Fruit fly (Drosophila melanogaster) whole organism, pupa: ENCODE results near the gene CG6511.

ENCODE experiments used
- CG10348 ChIP-seq: fragments of 200-800 bp; sonication (Bioruptor generic); IDR thresholded peaks from 2 replicates; pipeline ENCODE4 v1.3.6; 2022; ENCODE audit warnings: missing biosample characterization, missing genetic modification characterization
- CG12605 ChIP-seq: fragments of 200-800 bp; sonication (Bioruptor generic); IDR thresholded peaks from 2 replicates; pipeline ENCODE4 v1.3.6; 2022; ENCODE audit warnings: missing biosample characterization, missing genetic modification characterization
- CG13204 ChIP-seq: fragments of 200-800 bp; sonication (Bioruptor generic); optimal IDR thresholded peaks from 2 replicates; lab custom pipeline; 2018; ENCODE audit warnings: missing biosample characterization, mild to moderate bottlenecking, missing genetic modification characterization, moderate library complexity
- CG14655 ChIP-seq: fragments of 200-800 bp; sonication (Bioruptor generic); optimal IDR thresholded peaks from 3 replicates; lab custom pipeline; 2017; ENCODE audit warnings: mild to moderate bottlenecking, missing biosample characterization, missing genetic modification reagents, missing genetic modification characterization
- CG15710 ChIP-seq: fragments of 200-800 bp; sonication (Bioruptor generic); optimal IDR thresholded peaks from 2 replicates; lab custom pipeline; 2018; ENCODE audit warnings: missing biosample characterization, mild to moderate bottlenecking, missing genetic modification characterization, moderate library complexity
- CG17806 ChIP-seq: fragments of 200-800 bp; sonication (Bioruptor generic); optimal IDR thresholded peaks from 2 replicates; lab custom pipeline; 2018; ENCODE audit warnings: missing biosample characterization, mild to moderate bottlenecking, missing genetic modification characterization, moderate library complexity
- CG32121 ChIP-seq: fragments of 200-800 bp; sonication (Bioruptor generic); IDR thresholded peaks from 2 replicates; pipeline ENCODE4 v1.3.6; 2022; ENCODE audit warnings: missing biosample characterization, missing genetic modification characterization
- CG34367 ChIP-seq: fragments of 200-800 bp; sonication (Bioruptor generic); optimal IDR thresholded peaks from 2 replicates; lab custom pipeline; 2018; ENCODE audit warnings: missing biosample characterization, mild to moderate bottlenecking, missing genetic modification characterization
- CG4496 ChIP-seq: fragments of 200-800 bp; sonication (Bioruptor generic); IDR thresholded peaks from 3 replicates; pipeline ENCODE4 v1.3.6; 2022; ENCODE audit warnings: missing biosample characterization, missing genetic modification characterization
- CG8159 ChIP-seq: fragments of 200-800 bp; sonication (Bioruptor generic); optimal IDR thresholded peaks from 3 replicates; lab custom pipeline; 2018; ENCODE audit warnings: missing biosample characterization, mild to moderate bottlenecking, missing genetic modification characterization, moderate library complexity
- CG8301 ChIP-seq: fragments of 200-800 bp; sonication (Bioruptor generic); optimal IDR thresholded peaks from 2 replicates; lab custom pipeline; 2018; ENCODE audit warnings: missing biosample characterization, mild to moderate bottlenecking, missing genetic modification characterization
- CG9948 ChIP-seq: fragments of 200-800 bp; sonication (Bioruptor generic); optimal IDR thresholded peaks from 2 replicates; lab custom pipeline; 2018; ENCODE audit warnings: missing biosample characterization, mild to moderate bottlenecking, missing genetic modification characterization, moderate library complexity
- D1 ChIP-seq: fragments of 200-800 bp; sonication (Bioruptor generic); optimal IDR thresholded peaks from 2 replicates; lab custom pipeline; 2018; ENCODE audit warnings: missing biosample characterization, mild to moderate bottlenecking, missing genetic modification characterization, moderate library complexity
- EcR ChIP-seq: fragments of 200-800 bp; sonication (Bioruptor generic); optimal IDR thresholded peaks from 3 replicates; lab custom pipeline; 2019; ENCODE audit warnings: missing biosample characterization, missing genetic modification characterization, mild to moderate bottlenecking, moderate library complexity, missing genetic modification reagents
- Ets98B ChIP-seq: fragments of 200-800 bp; sonication (Bioruptor generic); IDR thresholded peaks from 2 replicates; pipeline ENCODE4 v1.3.6; 2022; ENCODE audit warnings: missing biosample characterization, missing genetic modification characterization
- Pif1A ChIP-seq: fragments of 200-800 bp; sonication (Bioruptor generic); optimal IDR thresholded peaks from 3 replicates; lab custom pipeline; 2016; ENCODE audit warnings: missing biosample characterization, missing genetic modification characterization
- Pif1B ChIP-seq: fragments of 200-800 bp; sonication (Bioruptor generic); optimal IDR thresholded peaks from 3 replicates; lab custom pipeline; 2016; ENCODE audit warnings: missing biosample characterization, missing genetic modification characterization
- Snoo ChIP-seq: fragments of 200-800 bp; sonication (Bioruptor generic); optimal IDR thresholded peaks from 3 replicates; lab custom pipeline; 2017; ENCODE audit warnings: missing biosample characterization, mild to moderate bottlenecking, missing genetic modification characterization, inconsistent platforms
- fd96Ca ChIP-seq: fragments of 200-800 bp; sonication (Bioruptor generic); IDR thresholded peaks from 3 replicates; pipeline ENCODE4 v1.3.6; 2022; ENCODE audit warnings: missing biosample characterization, missing genetic modification characterization
- gl ChIP-seq: fragments of 200-800 bp; sonication (Bioruptor generic); optimal IDR thresholded peaks from 2 replicates; lab custom pipeline; 2018; ENCODE audit warnings: missing biosample characterization, mild to moderate bottlenecking, missing genetic modification characterization
- rn ChIP-seq: fragments of 200-800 bp; sonication (Bioruptor generic); IDR thresholded peaks from 2 replicates; pipeline ENCODE4 v1.3.6; 2022; ENCODE audit warnings: missing biosample characterization, missing genetic modification characterization

Gene CG6511

DNA sequence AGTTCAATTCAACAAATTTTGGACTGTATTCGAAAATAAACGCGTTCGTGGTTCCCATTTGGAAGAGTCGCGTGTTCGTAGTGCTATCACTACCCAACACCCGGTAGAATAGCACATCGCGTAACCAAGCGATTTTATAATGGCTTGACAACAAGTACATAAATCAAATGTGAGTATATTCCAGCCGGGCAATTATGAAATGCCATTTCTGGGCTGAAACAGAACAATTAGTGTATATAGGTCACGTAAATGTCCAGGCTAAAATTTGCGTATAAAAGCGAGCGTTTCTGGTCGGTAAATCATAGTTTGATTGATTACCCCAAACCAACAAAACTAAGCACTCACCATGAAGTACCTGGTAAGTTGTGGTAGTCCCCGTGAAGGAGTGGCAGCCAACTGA is 7.1 kb downstream of the CG6511 start, which contains the start of gene Cp15:
Gene Cp15, plus strand, starts transcription at position 301 of the 400 bp plus-strand sequence.
- TF ChIP-seq EcR (GFP tag; lab: Kevin White, UChicago) (no peak), fd96Ca (no peak), CG34367 (no peak), Snoo (tag; lab: Kevin White, UChicago) (no peak), CG14655 (GFP tag; lab: Kevin White, UChicago) (no peak), rn (GFP tag; lab: Robert Waterston, UW) (no peak), CG17806 (tag; lab: Kevin White, UChicago) (no peak), CG9948 (no peak), CG15710 (tag; lab: Kevin White, UChicago) (no peak), CG13204 (no peak), Ets98B (no peak), CG4496 (GFP tag; lab: Robert Waterston, UW) (no peak), CG8301 (tag; lab: Kevin White, UChicago) (no peak)

dm6 chr3L:8729565-8729964 is 8.4 kb downstream of the CG6511 start, which contains the start of gene Cp19:
Gene Cp19, plus strand, starts transcription at chr3L:8729865.
- TF ChIP-seq CG34367: no peak
- no peak for TF ChIP-seq CG4496 (GFP tag; lab: Robert Waterston, UW)
- no peak for TF ChIP-seq fd96Ca
- TF ChIP-seq Pif1A (GFP tag; lab: Kevin White, UChicago): no peak
- TF ChIP-seq Snoo (tag; lab: Kevin White, UChicago): no peak

dm6 chr3L:8731494-8731994 is 10.4 kb downstream of the CG6511 start, which contains the start of gene Cp16:
Gene Cp16, plus strand, starts transcription at chr3L:8731944.
- TF ChIP-seq rn (GFP tag; lab: Robert Waterston, UW): no peak

DNA sequence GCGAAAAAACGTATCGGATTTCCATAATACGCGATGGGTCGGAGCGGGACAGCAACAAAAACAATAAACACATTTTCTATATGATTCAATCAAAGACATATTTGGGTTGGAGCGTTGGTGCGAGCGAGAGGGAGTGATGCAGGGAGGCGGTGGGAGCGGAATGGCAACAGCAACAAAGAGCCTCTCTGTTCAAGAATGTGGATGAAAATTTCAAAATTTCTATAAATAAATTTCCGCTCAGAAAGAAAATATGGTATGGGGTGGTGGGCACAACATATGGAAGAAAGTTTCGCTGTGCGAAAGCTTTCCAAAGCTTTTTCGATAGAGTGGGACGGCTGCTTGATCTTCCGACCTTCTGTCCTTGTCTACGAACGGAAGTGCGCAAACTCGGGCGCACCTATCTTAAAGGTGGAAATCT is 19.9 kb downstream of the CG6511 start:
- TF ChIP-seq CG10348 (GFP tag; lab: Robert Waterston, UW) (no peak), CG4496 (GFP tag; lab: Robert Waterston, UW) (peak; percentile 46; the same call in 1 of the 3 replicates)

DNA sequence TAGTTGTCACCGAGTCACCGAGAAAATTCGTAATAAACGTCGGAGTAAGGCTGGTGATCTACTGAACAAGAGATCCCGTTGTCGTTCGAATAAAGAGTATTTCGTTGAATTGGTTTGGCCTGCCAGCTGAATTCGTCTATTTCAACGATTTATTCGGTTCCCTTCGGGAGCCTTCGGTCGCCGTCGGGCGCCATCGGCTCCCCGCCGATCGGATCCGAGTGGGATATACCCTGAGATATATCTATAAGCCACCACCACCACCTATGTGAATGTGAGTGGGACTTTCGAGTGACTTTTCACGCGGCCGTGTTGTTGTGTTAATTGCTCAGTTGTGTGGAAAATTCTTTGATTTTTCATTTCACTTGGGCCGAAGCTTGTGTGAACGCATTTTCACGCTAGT is 24.1 kb downstream of the CG6511 start, which contains the start of gene Prm:
Gene Prm, minus strand, starts transcription at position 101 of the 400 bp plus-strand sequence.
- TF ChIP-seq rn (GFP tag; lab: Robert Waterston, UW): no peak
- TF ChIP-seq CG12605: no peak
- TF ChIP-seq D1 (tag; lab: Kevin White, UChicago): no peak
- no peak for TF ChIP-seq CG10348 (GFP tag; lab: Robert Waterston, UW)

dm6 chr3L:8746519-8746918 is 25.4 kb downstream of the CG6511 start:
- TF ChIP-seq gl (tag; lab: Kevin White, UChicago) (no peak), Snoo (tag; lab: Kevin White, UChicago) (no peak), CG9948 (no peak), CG8301 (tag; lab: Kevin White, UChicago) (no peak), CG15710 (tag; lab: Kevin White, UChicago) (no peak), CG13204 (no peak), fd96Ca (no peak), CG12605 (no peak), EcR (GFP tag; lab: Kevin White, UChicago) (no peak), CG4496 (GFP tag; lab: Robert Waterston, UW) (no peak), rn (GFP tag; lab: Robert Waterston, UW) (no peak), Pif1B (GFP tag; lab: Kevin White, UChicago) (no peak), Ets98B (no peak), CG14655 (GFP tag; lab: Kevin White, UChicago) (no peak), CG8159 (no peak), Pif1A (GFP tag; lab: Kevin White, UChicago) (no peak), CG32121 (no peak), CG34367 (no peak), CG17806 (tag; lab: Kevin White, UChicago) (no peak), D1 (tag; lab: Kevin White, UChicago) (no peak)
- TF ChIP-seq, all 21 proteins: peak for 0

- TF ChIP-seq CG32121 (no peak), D1 (tag; lab: Kevin White, UChicago) (no peak), EcR (GFP tag; lab: Kevin White, UChicago) (no peak), Pif1B (GFP tag; lab: Kevin White, UChicago) (no peak), CG13204 (no peak), CG9948 (no peak), rn (GFP tag; lab: Robert Waterston, UW) (no peak), Ets98B (no peak), CG10348 (GFP tag; lab: Robert Waterston, UW) (no peak), CG8159 (no peak), fd96Ca (no peak), CG15710 (tag; lab: Kevin White, UChicago) (no peak), CG34367 (no peak), CG12605 (no peak), CG17806 (tag; lab: Kevin White, UChicago) (no peak), gl (tag; lab: Kevin White, UChicago) (no peak), Snoo (tag; lab: Kevin White, UChicago) (no peak)
Measured at dm6 chr3L:8748323-8748722, 27.2 kb downstream of the CG6511 start.
